Fruit fly (Drosophila melanogaster): Measurements from ENCODE around the gene Chsy.
A peak's percentile ranks its signal among the peaks of the same experiment; 100 is the strongest.

The Chsy gene

dm6 chrX:15578043-15578442 lies 15.3 kb downstream of the Chsy start, which contains the start of the genes cerv and CG7872 (continued):
- no peak for TF ChIP-seq dati (GFP tag; IDR thresholded peaks at IDR 0.05)
- no peak for TF ChIP-seq ac (GFP tag; optimal IDR thresholded peaks at IDR 0.05)
- TF ChIP-seq Dll (GFP tag; IDR thresholded peaks at IDR 0.05; ENCODE audit: partially characterized antibody), result peak; percentile 71; the same call in 3 of the 4 replicates
- TF ChIP-seq CG14860 (GFP tag; IDR thresholded peaks at IDR 0.05; ENCODE audit: partially characterized antibody), result peak; percentile 67
- TF ChIP-seq zen2 (GFP tag; IDR thresholded peaks at IDR 0.05; ENCODE audit: partially characterized antibody), result peak; percentile 52; the same call in 2 of the 3 replicates
- peak; percentile 19 for TF ChIP-seq CTCF (GFP tag; optimal IDR thresholded peaks at IDR 0.05)
- peak; percentile 3 for TF ChIP-seq CG3281 (GFP tag; optimal IDR thresholded peaks at IDR 0.05)
- TF ChIP-seq ERR (GFP tag; optimal IDR thresholded peaks at IDR 0.05), result no peak
- TF ChIP-seq slp2 (GFP tag; optimal IDR thresholded peaks at IDR 0.05), result no peak
- TF ChIP-seq Rfx (GFP tag; IDR thresholded peaks at IDR 0.05), result peak; percentile 30; the same call in 1 of the 2 replicates
- 0 out of 3 replicates have a peak, but pooled peaks have one; percentile 12 for TF ChIP-seq ci (GFP tag; IDR thresholded peaks at IDR 0.05)
- TF ChIP-seq lola (GFP tag; optimal IDR thresholded peaks at IDR 0.05), result no peak
- TF ChIP-seq BEAF-32 (GFP tag; optimal IDR thresholded peaks at IDR 0.05), result peak; percentile 61
- TF ChIP-seq CG7963 (GFP tag; IDR thresholded peaks at IDR 0.05; ENCODE audit: partially characterized antibody), result peak; percentile 58; the same call in 1 of the 3 replicates
- no peak for TF ChIP-seq CG15073 (GFP tag; optimal IDR thresholded peaks at IDR 0.05)
- peak; percentile 81 for TF ChIP-seq stwl (tag; optimal IDR thresholded peaks at IDR 0.05)
- TF ChIP-seq Side (GFP tag; optimal IDR thresholded peaks at IDR 0.05), result peak; percentile 2
- no peak for TF ChIP-seq CG4820 (GFP tag; optimal IDR thresholded peaks at IDR 0.05)
- TF ChIP-seq CG34224 (GFP tag; IDR thresholded peaks at IDR 0.05; ENCODE audit: partially characterized antibody), result peak; percentile 69
- peak; percentile 72 for TF ChIP-seq bbx (GFP tag; IDR thresholded peaks at IDR 0.05; ENCODE audit: partially characterized antibody)
- TF ChIP-seq pros (GFP tag; optimal IDR thresholded peaks at IDR 0.05), result no peak
- no peak for TF ChIP-seq CG32772 (GFP tag; IDR thresholded peaks at IDR 0.05)
- no peak for TF ChIP-seq mirr (GFP tag; optimal IDR thresholded peaks at IDR 0.05)
- peak; percentile 36 for TF ChIP-seq phol (tag; optimal IDR thresholded peaks at IDR 0.05)
- TF ChIP-seq CG6254 (GFP tag; optimal IDR thresholded peaks at IDR 0.05), result no peak
- peak; percentile 39 for TF ChIP-seq CG17829 (tag; optimal IDR thresholded peaks at IDR 0.05)
- peak; percentile 58 for TF ChIP-seq CG1603 (tag; optimal IDR thresholded peaks at IDR 0.05)
- TF ChIP-seq Ets97D (GFP tag; optimal IDR thresholded peaks at IDR 0.05), result peak; percentile 41
- TF ChIP-seq Sry-β (GFP tag; optimal IDR thresholded peaks at IDR 0.05), result no peak
- TF ChIP-seq Camta (GFP tag; optimal IDR thresholded peaks at IDR 0.05), result no peak
- TF ChIP-seq CG9797 (GFP tag; optimal IDR thresholded peaks at IDR 0.05), result peak; percentile 72
- TF ChIP-seq exex (tag; optimal IDR thresholded peaks at IDR 0.05), result no peak
- peak; percentile 21 for TF ChIP-seq CG17186 (GFP tag; optimal IDR thresholded peaks at IDR 0.05)
- no peak for TF ChIP-seq CG10543 (GFP tag; optimal IDR thresholded peaks at IDR 0.05)
- TF ChIP-seq CG4854 (GFP tag; optimal IDR thresholded peaks at IDR 0.05), result no peak
- TF ChIP-seq Bgb (GFP tag; IDR thresholded peaks at IDR 0.05; ENCODE audit: partially characterized antibody), result peak; percentile 72
- peak; percentile 35; the same call in 1 of the 2 replicates for TF ChIP-seq slbo (GFP tag; IDR thresholded peaks at IDR 0.05)
- peak; percentile 48; the same call in 1 of the 3 replicates for TF ChIP-seq Doc3 (GFP tag; IDR thresholded peaks at IDR 0.05; ENCODE audit: partially characterized antibody)
- peak; percentile 2 for TF ChIP-seq CG34376 (GFP tag; optimal IDR thresholded peaks at IDR 0.05)
- peak in 1 of 2 experiments; percentile 45 for TF ChIP-seq crp (GFP tag; optimal IDR thresholded peaks at IDR 0.05)
- TF ChIP-seq CG1602 (GFP tag; optimal IDR thresholded peaks at IDR 0.05), result no peak
- peak; percentile 44 for TF ChIP-seq Dp (GFP tag; optimal IDR thresholded peaks at IDR 0.05)
- no peak for TF ChIP-seq B-H2 (GFP tag; optimal IDR thresholded peaks at IDR 0.05)
- TF ChIP-seq CG1647 (GFP tag; optimal IDR thresholded peaks at IDR 0.05), result no peak
- peak; percentile 70; the same call in 1 of the 2 replicates for TF ChIP-seq tna (GFP tag; IDR thresholded peaks at IDR 0.05; ENCODE audit: partially characterized antibody)
- no peak for TF ChIP-seq ap (GFP tag; IDR thresholded peaks at IDR 0.05)
- no peak for TF ChIP-seq CG6654 (GFP tag; optimal IDR thresholded peaks at IDR 0.05)
- TF ChIP-seq CG15601 (tag; optimal IDR thresholded peaks at IDR 0.05), result peak; percentile 9

Measured in whole organism, embryonic.